Worm (Caenorhabditis elegans) whole organism, young adult: Measurements from ENCODE around the gene rei-2.

ENCODE experiments used
- B0035.1 ChIP-seq: sonication (generic microtip); optimal IDR thresholded peaks from 2 replicates; lab custom pipeline; 2016; ENCODE audit warnings: missing genetic modification characterization, mild to moderate bottlenecking, missing compliant biosample characterization, missing genotype, missing genetic modification reagents
- B0336.3 ChIP-seq: fragments of 200-800 bp; sonication (Bioruptor generic); IDR thresholded peaks from 2 replicates; pipeline ENCODE4 v1.3.6; 2022; ENCODE audit warnings: missing genetic modification characterization, missing compliant biosample characterization
- D2030.7 ChIP-seq: fragments of 200-800 bp; sonication (Bioruptor generic); IDR thresholded peaks from 2 replicates; pipeline ENCODE4 v1.3.6; 2022; ENCODE audit warnings: missing genetic modification reagents, missing genetic modification characterization, missing compliant biosample characterization
- F52B5.7 ChIP-seq: sonication (generic microtip); optimal IDR thresholded peaks from 2 replicates; lab custom pipeline; 2016; ENCODE audit warnings: mild to moderate bottlenecking, missing genetic modification characterization, missing compliant biosample characterization
- F57A8.1 ChIP-seq: fragments of 200-800 bp; sonication (Bioruptor generic); optimal IDR thresholded peaks from 2 replicates; lab custom pipeline; 2018; ENCODE audit warnings: mild to moderate bottlenecking, missing genetic modification characterization, moderate library complexity, missing compliant biosample characterization
- T07F8.4 ChIP-seq: sonication (generic microtip); optimal IDR thresholded peaks from 2 replicates; lab custom pipeline; 2016; ENCODE audit warnings: mild to moderate bottlenecking, missing genetic modification characterization, moderate library complexity, missing compliant biosample characterization
- Y56A3A.18 ChIP-seq: fragments of 200-800 bp; sonication (Bioruptor generic); IDR thresholded peaks from 2 replicates; pipeline ENCODE4 v1.3.6; 2022; ENCODE audit warnings: missing genetic modification reagents, missing genetic modification characterization, missing compliant biosample characterization
- aptf-2 ChIP-seq: fragments of 200-800 bp; sonication (Bioruptor generic); conservative IDR thresholded peaks from 2 replicates; pipeline ENCODE4 v1.3.6; 2022; ENCODE audit warnings: missing genetic modification reagents, missing genetic modification characterization, missing compliant biosample characterization
- aptf-3 ChIP-seq: fragments of 200-800 bp; sonication (Bioruptor generic); IDR thresholded peaks from 2 replicates; pipeline ENCODE4 v1.3.6; 2022; ENCODE audit warnings: missing genetic modification characterization, missing compliant biosample characterization
- bed-2 ChIP-seq: fragments of 200-800 bp; sonication (Bioruptor generic); IDR thresholded peaks from 2 replicates; pipeline ENCODE4 v1.3.6; 2022; ENCODE audit warnings: missing genetic modification reagents, missing genetic modification characterization, missing compliant biosample characterization
- ccch-3 ChIP-seq: fragments of 200-800 bp; sonication (Bioruptor generic); optimal IDR thresholded peaks from 2 replicates; lab custom pipeline; 2018; ENCODE audit warnings: mild to moderate bottlenecking, missing genetic modification characterization, missing compliant biosample characterization
- cebp-1 ChIP-seq, 2 experiments: fragments of 200-800 bp in 1 of 2; sonication (Bioruptor generic) in 1 of 2; sonication (generic microtip) in 1 of 2; IDR thresholded peaks in 1 of 2; optimal IDR thresholded peaks in 1 of 2; 2 replicates each; pipeline versions ENCODE4 v1.3.6 to Lab custom; 2017 to 2022; ENCODE audit warnings: missing compliant biosample characterization in 2 of 2, missing genetic modification characterization in 2 of 2, mild to moderate bottlenecking in 1 of 2, missing genetic modification reagents in 1 of 2, moderate library complexity in 1 of 2
- ceh-27 ChIP-seq: fragments of 200-800 bp; sonication (Bioruptor generic); optimal IDR thresholded peaks from 2 replicates; lab custom pipeline; 2018; ENCODE audit warnings: mild to moderate bottlenecking, missing genetic modification characterization, moderate library complexity, missing compliant biosample characterization
- ceh-40 ChIP-seq: fragments of 200-800 bp; sonication (Bioruptor generic); IDR thresholded peaks from 2 replicates; pipeline ENCODE4 v1.3.6; 2022; ENCODE audit warnings: missing genetic modification characterization, missing compliant biosample characterization
- dox-1 ChIP-seq: fragments of 200-800 bp; sonication (Bioruptor generic); IDR thresholded peaks from 2 replicates; pipeline ENCODE4 v1.3.6; 2022; ENCODE audit warnings: missing genetic modification reagents, missing genetic modification characterization, missing compliant biosample characterization
- egl-18 ChIP-seq: fragments of 200-800 bp; sonication (Bioruptor generic); IDR thresholded peaks from 2 replicates; pipeline ENCODE4 v1.3.6; 2022; ENCODE audit warnings: missing genetic modification reagents, missing genetic modification characterization, missing compliant biosample characterization
- fkh-3 ChIP-seq: sonication (generic microtip); optimal IDR thresholded peaks from 2 replicates; lab custom pipeline; 2016; ENCODE audit warnings: mild to moderate bottlenecking, missing genetic modification characterization, missing compliant biosample characterization
- hlh-12 ChIP-seq: sonication (generic microtip); optimal IDR thresholded peaks from 2 replicates; lab custom pipeline; 2016; ENCODE audit warnings: missing genetic modification characterization, missing compliant biosample characterization
- lin-40 ChIP-seq: sonication (generic microtip); optimal IDR thresholded peaks from 2 replicates; lab custom pipeline; 2016; ENCODE audit warnings: missing genetic modification characterization, mild to moderate bottlenecking, missing compliant biosample characterization, missing genotype, missing genetic modification reagents
- lir-1 ChIP-seq: fragments of 200-800 bp; sonication (Bioruptor generic); conservative IDR thresholded peaks from 2 replicates; pipeline ENCODE4 v1.3.6; 2022; ENCODE audit warnings: missing genetic modification reagents, missing genetic modification characterization, missing compliant biosample characterization
- lsy-27 ChIP-seq: sonication (generic microtip); optimal IDR thresholded peaks from 2 replicates; lab custom pipeline; 2017; ENCODE audit warnings: missing genetic modification characterization, mild to moderate bottlenecking, missing compliant biosample characterization, antibody characterized with exemption, missing genotype, borderline replicate concordance; ENCODE audit not compliant: insufficient read depth
- madf-3 ChIP-seq: fragments of 200-800 bp; sonication (Bioruptor generic); IDR thresholded peaks from 2 replicates; pipeline ENCODE4 v1.3.6; 2022; ENCODE audit warnings: missing genetic modification reagents, missing genetic modification characterization, missing compliant biosample characterization
- mxl-1 ChIP-seq: sonication (generic microtip); optimal IDR thresholded peaks from 2 replicates; lab custom pipeline; 2016; ENCODE audit warnings: missing genetic modification characterization, missing compliant biosample characterization
- nhr-27 ChIP-seq: fragments of 200-800 bp; sonication (Bioruptor generic); optimal IDR thresholded peaks from 2 replicates; lab custom pipeline; 2018; ENCODE audit warnings: mild to moderate bottlenecking, missing genetic modification characterization, moderate library complexity, missing compliant biosample characterization
- rec-8 ChIP-seq, 2 experiments: sonication (generic microtip); optimal IDR thresholded peaks; 2 replicates each; lab custom pipeline; 2016; ENCODE audit warnings: mild to moderate bottlenecking in 2 of 2, missing genetic modification characterization in 2 of 2, missing genetic modification reagents in 2 of 2, missing genotype in 2 of 2, missing biosample characterization in 1 of 2, missing compliant biosample characterization in 1 of 2, moderate library complexity in 1 of 2
- somi-1 ChIP-seq: fragments of 200-800 bp; sonication (Bioruptor generic); optimal IDR thresholded peaks from 2 replicates; lab custom pipeline; 2018; ENCODE audit warnings: mild to moderate bottlenecking, missing genetic modification characterization, missing compliant biosample characterization
- xnd-1 ChIP-seq: sonication (generic microtip); optimal IDR thresholded peaks from 2 replicates; lab custom pipeline; 2016; ENCODE audit warnings: missing genotype, missing genetic modification reagents, missing genetic modification characterization, missing compliant biosample characterization
- ztf-26 ChIP-seq: sonication (generic microtip); optimal IDR thresholded peaks from 2 replicates; lab custom pipeline; 2017; ENCODE audit warnings: missing genetic modification characterization, missing compliant biosample characterization
- ztf-6 ChIP-seq: fragments of 200-800 bp; sonication (Bioruptor generic); IDR thresholded peaks from 2 replicates; pipeline ENCODE4 v1.3.6; 2022; ENCODE audit warnings: missing genetic modification reagents, missing genetic modification characterization, missing compliant biosample characterization

The rei-2 gene

ce11 chrX:1124146-1124545, 36.2 kb upstream of the rei-2 start, which contains the start of gene C05D9.9:
C05D9.9 (minus strand) TSS chrX:1124246.
- no peak for TF ChIP-seq ztf-26 (tag; lab: Kevin White, UChicago)
- TF ChIP-seq T07F8.4 (tag; lab: Kevin White, UChicago): no peak
- TF ChIP-seq somi-1 (GFP tag; lab: Kevin White, UChicago): peak; percentile 24
- TF ChIP-seq B0035.1 (tag; lab: Kevin White, UChicago): no peak
- no peak for TF ChIP-seq mxl-1 (tag; lab: Kevin White, UChicago)
- no peak for TF ChIP-seq rec-8 (tag; optimal IDR thresholded peaks at IDR 0.05; lab: Kevin White, UChicago)
- TF ChIP-seq nhr-27 (tag; lab: Kevin White, UChicago): no peak
- TF ChIP-seq lin-40 (tag; lab: Kevin White, UChicago): peak; percentile 39
- TF ChIP-seq aptf-3 (GFP tag; lab: Robert Waterston, UW): no peak
- TF ChIP-seq lsy-27 (tag; lab: Kevin White, UChicago): no peak

DNA sequence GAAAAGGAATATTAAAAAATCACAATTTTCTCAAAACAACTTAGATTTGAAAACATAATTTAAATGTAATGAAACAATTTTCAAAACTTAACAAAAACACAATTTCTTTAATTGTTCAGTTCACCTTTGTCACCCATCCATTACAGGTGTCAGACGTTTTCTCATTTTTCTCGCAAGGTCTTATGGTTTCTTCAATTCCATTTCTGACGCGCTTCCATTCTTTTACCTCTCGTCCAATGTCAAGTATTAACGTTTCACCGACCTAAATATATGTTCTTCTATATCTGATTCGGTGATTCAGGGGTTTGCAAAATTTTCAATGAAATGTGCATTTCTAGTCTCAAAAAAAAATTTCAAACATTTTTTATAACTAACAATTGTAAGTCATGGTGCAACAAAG, 35.5 kb upstream of the rei-2 start:
- TF ChIP-seq ceh-40 (GFP tag; lab: Robert Waterston, UW): no peak
- no peak for TF ChIP-seq ccch-3 (GFP tag; lab: Kevin White, UChicago)
- no peak for TF ChIP-seq ztf-6 (GFP tag; lab: Robert Waterston, UW)
- no peak for TF ChIP-seq xnd-1 (tag; lab: Kevin White, UChicago)
- no peak for TF ChIP-seq F57A8.1 (GFP tag; lab: Kevin White, UChicago)
- no peak for TF ChIP-seq aptf-3 (GFP tag; lab: Robert Waterston, UW)
- no peak for TF ChIP-seq Y56A3A.18 (GFP tag; lab: Robert Waterston, UW)

DNA sequence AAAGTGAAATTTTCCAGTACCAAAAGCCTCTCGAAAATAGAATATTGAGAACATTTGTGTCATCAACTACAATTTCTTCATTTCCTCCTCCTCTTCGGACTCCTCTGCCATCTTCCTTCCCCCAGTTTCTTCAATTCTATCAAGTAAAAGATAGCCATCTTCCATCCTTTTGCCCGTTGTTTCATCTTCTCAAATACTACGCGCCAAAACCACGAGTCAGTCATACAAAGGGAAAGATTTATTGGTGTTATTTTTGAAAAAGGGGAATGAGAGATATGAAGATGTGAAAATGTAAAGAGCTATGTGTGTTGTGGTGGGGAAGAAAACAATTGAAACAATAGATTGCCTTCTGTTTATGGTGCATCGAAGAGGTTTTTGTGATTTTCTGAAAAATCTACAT, 34.2 kb upstream of the rei-2 start:
- no peak for TF ChIP-seq D2030.7 (GFP tag; lab: Robert Waterston, UW)
- TF ChIP-seq F52B5.7 (tag; lab: Kevin White, UChicago): no peak
- no peak for TF ChIP-seq madf-3 (GFP tag; lab: Robert Waterston, UW)
- no peak for TF ChIP-seq hlh-12
- TF ChIP-seq B0336.3 (GFP tag; lab: Robert Waterston, UW): no peak
- TF ChIP-seq ceh-27 (GFP tag; lab: Kevin White, UChicago): no peak
- TF ChIP-seq cebp-1 (GFP tag; IDR thresholded peaks at IDR 0.05; lab: Robert Waterston, UW): no peak
- no peak for TF ChIP-seq cebp-1 (tag; optimal IDR thresholded peaks at IDR 0.05; lab: Kevin White, UChicago)
- no peak for TF ChIP-seq dox-1 (GFP tag; lab: Robert Waterston, UW)
- TF ChIP-seq bed-2 (GFP tag; lab: Robert Waterston, UW): no peak
- no peak for TF ChIP-seq egl-18 (GFP tag; lab: Robert Waterston, UW)

DNA sequence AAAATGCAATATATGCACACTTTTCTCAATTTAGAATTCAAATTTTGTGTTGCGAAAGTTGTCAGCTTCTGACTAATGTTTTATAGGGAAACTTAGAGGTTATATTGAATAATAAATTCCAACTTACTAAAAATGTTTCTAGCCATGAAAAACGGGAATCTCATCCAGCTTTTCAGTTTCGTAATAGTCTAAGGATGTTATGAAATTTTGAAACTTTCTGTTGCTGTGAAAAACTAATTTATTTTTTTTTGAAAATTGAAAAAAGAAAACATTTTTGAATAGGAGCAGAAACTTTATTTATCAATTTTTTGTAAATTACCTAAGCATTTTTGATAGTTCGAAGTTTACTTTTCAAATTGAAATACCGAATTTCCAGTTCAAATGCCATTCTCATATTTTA, 33.6 kb upstream of the rei-2 start:
- TF ChIP-seq lir-1 (GFP tag; lab: Robert Waterston, UW): no peak
- no peak for TF ChIP-seq cebp-1 (GFP tag; IDR thresholded peaks at IDR 0.05; lab: Robert Waterston, UW)
- peak; percentile 66 for TF ChIP-seq cebp-1 (tag; optimal IDR thresholded peaks at IDR 0.05; lab: Kevin White, UChicago)

DNA sequence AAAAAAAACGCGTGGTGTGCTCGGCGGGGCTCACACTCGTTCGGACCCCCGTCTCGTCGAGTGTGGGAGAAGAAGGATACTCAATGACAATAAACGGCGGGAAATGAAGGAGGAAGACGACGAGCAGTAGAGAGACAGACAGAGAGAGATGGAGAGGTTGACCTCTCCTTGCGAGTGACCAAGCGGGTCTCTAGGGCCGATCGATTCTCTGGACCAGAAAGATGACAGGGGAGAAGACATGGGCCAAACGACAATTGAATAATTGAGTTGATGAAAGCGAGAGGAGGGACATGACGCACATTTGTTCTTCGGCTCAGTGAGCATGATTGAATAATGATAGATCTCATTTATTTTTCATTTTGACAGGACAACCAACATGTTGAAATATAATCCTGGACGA, 32.4 kb upstream of the rei-2 start:
- TF ChIP-seq T07F8.4 (tag; lab: Kevin White, UChicago): no peak
- TF ChIP-seq fkh-3 (tag; lab: Kevin White, UChicago): no peak
- no peak for TF ChIP-seq cebp-1 (GFP tag; IDR thresholded peaks at IDR 0.05; lab: Robert Waterston, UW)
- TF ChIP-seq cebp-1 (tag; optimal IDR thresholded peaks at IDR 0.05; lab: Kevin White, UChicago): peak; percentile 18
- no peak for TF ChIP-seq aptf-2 (GFP tag; lab: Robert Waterston, UW)
